Worm (Caenorhabditis elegans) whole organism, young adult: ENCODE results near the gene K02E2.6.

ENCODE experiments used
- D2030.7 ChIP-seq: fragments of 200-800 bp; sonication (Bioruptor generic); IDR thresholded peaks from 2 replicates; pipeline ENCODE4 v1.3.6; 2022; ENCODE audit warnings: missing genetic modification reagents, missing genetic modification characterization, missing compliant biosample characterization
- dox-1 ChIP-seq: fragments of 200-800 bp; sonication (Bioruptor generic); IDR thresholded peaks from 2 replicates; pipeline ENCODE4 v1.3.6; 2022; ENCODE audit warnings: missing genetic modification reagents, missing genetic modification characterization, missing compliant biosample characterization
- him-1 ChIP-seq: sonication (generic microtip); optimal IDR thresholded peaks from 2 replicates; lab custom pipeline; 2016; ENCODE audit warnings: missing genotype, missing genetic modification reagents, missing genetic modification characterization, missing compliant biosample characterization
- madf-6 ChIP-seq: fragments of 200-800 bp; sonication (Bioruptor generic); IDR thresholded peaks from 2 replicates; pipeline ENCODE4 v1.3.6; 2022; ENCODE audit warnings: missing genetic modification reagents, missing genetic modification characterization, missing compliant biosample characterization
- nfyb-1 ChIP-seq: fragments of 200-800 bp; sonication (Bioruptor generic); IDR thresholded peaks from 2 replicates; pipeline ENCODE4 v1.3.6; 2022; ENCODE audit warnings: missing genetic modification reagents, missing genetic modification characterization, missing compliant biosample characterization
- xnd-1 ChIP-seq: sonication (generic microtip); optimal IDR thresholded peaks from 2 replicates; lab custom pipeline; 2016; ENCODE audit warnings: missing genotype, missing genetic modification reagents, missing genetic modification characterization, missing compliant biosample characterization

K02E2.6 gene

DNA sequence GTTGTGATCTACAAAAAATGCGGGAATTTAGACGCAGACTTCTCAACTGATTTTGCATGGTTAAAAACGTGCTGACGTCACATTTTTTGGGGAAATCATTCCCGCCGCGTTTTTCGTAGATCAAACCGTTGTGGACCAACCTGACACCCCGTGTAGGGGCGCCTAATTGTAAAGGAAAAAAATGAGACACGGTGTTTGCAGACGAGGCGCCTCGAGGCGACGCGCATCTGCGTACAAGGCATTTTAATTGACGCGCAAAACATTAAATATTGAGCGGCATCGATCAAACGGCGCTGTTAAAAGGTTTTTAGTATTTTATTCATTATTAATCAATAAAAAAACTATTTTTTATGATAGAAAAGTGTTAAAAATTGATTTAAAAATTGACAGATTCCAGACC is 51.0 kb downstream of the K02E2.6 start:
- TF ChIP-seq xnd-1 (tag; lab: Kevin White, UChicago) (peak; percentile 56), D2030.7 (GFP tag; lab: Robert Waterston, UW) (0 out of 2 replicates have a peak, but pooled peaks have one; percentile 35), nfyb-1 (GFP tag; lab: Robert Waterston, UW) (0 out of 2 replicates have a peak, but pooled peaks have one; percentile 49), madf-6 (GFP tag; lab: Robert Waterston, UW) (peak; percentile 70), him-1 (tag; lab: Kevin White, UChicago) (peak; percentile 49), dox-1 (GFP tag; lab: Robert Waterston, UW) (peak; percentile 33; the same call in 1 of the 2 replicates)
